Worm (Caenorhabditis elegans): Measurements from ENCODE around the gene H04D03.6.

DNA sequence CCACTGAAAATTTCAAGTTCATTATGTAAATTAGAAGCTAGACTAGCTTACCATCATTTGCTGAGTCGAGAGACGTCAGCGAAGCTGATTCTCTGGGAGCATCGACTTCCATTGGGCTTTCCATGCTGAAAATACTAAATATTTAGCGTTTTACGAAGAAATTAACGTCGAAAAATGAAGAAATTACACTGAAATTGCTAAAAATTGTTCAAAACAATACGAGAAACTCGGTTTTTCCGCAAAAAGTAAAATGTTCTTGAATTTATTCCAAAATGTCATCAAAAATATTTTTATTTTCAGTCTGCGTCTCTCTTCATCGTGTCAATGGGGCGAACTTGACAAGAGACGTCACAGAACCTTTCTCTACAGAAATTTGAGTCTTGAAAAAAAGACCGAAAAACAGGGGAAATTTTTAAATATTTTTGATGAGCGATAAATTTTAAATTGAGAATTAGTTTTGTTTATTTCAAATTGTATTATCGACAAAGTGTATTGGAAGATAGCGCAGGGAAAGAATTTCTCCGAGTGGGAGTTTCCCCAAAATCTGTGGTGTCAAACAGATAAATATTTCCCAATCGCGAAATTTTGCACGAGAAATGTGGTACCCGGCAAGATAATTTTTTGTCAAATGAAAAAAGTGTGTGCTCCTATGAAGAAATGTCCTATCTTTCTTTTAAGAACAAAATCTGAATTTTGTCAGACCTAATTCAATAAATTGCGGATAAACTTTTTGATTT, 21.9 kb upstream of the H04D03.6 start, which contains the start of gene ecps-1:
- peak; percentile 79 for TF ChIP-seq nhr-77 (tag; optimal IDR thresholded peaks at IDR 0.05)
- TF ChIP-seq lsy-2 (tag; optimal IDR thresholded peaks at IDR 0.05): peak; percentile 92
- peak in 1 of 2 experiments; percentile 95 for TF ChIP-seq ztf-11 (tag; optimal IDR thresholded peaks at IDR 0.05)

Measured in whole organism, L1 larva.